Worm (Caenorhabditis elegans) whole organism, L4 larva: ENCODE data around the gene del-9.

Source experiments
- D1046.2 ChIP-seq: fragments of 200-800 bp; sonication (Bioruptor generic); IDR thresholded peaks from 2 replicates; pipeline ENCODE4 v1.3.6; 2022; ENCODE audit warnings: missing genetic modification characterization, missing compliant biosample characterization
- F26F4.8 ChIP-seq: fragments of 200-800 bp; sonication (Bioruptor generic); conservative IDR thresholded peaks from 2 replicates; pipeline ENCODE4 v1.3.6; 2022; ENCODE audit warnings: missing genetic modification characterization, missing compliant biosample characterization
- F37D6.2 ChIP-seq: sonication (generic microtip); optimal IDR thresholded peaks from 2 replicates; lab custom pipeline; 2016; ENCODE audit warnings: mild to moderate bottlenecking, missing genetic modification characterization, missing compliant biosample characterization
- R02D3.7 ChIP-seq: fragments of 150-350 bp; sonication (generic microtip); optimal IDR thresholded peaks from 3 replicates; lab custom pipeline; 2014; ENCODE audit warnings: missing biosample characterization, missing genetic modification characterization
- T20F7.1 ChIP-seq: fragments of 200-800 bp; sonication (Bioruptor generic); optimal IDR thresholded peaks from 2 replicates; lab custom pipeline; 2018; ENCODE audit warnings: mild to moderate bottlenecking, missing genetic modification characterization, missing compliant biosample characterization
- ZK337.2 ChIP-seq: fragments of 200-800 bp; sonication (Bioruptor generic); IDR thresholded peaks from 2 replicates; pipeline ENCODE4 v1.3.6; 2022; ENCODE audit warnings: missing genetic modification reagents, missing genetic modification characterization, missing compliant biosample characterization
- ZK546.5 ChIP-seq, 2 experiments: sonication (generic microtip); optimal IDR thresholded peaks; 2 replicates each; lab custom pipeline; 2017; ENCODE audit warnings: missing biosample characterization in 2 of 2, missing genetic modification characterization in 2 of 2
- arid-1 ChIP-seq: fragments of 200-800 bp; sonication (Bioruptor generic); conservative IDR thresholded peaks from 2 replicates; pipeline ENCODE4 v1.3.6; 2022; ENCODE audit warnings: missing genetic modification reagents, missing genetic modification characterization, missing compliant biosample characterization
- ceh-28 ChIP-seq: fragments of 150-350 bp; optimal IDR thresholded peaks from 2 replicates; lab custom pipeline; 2014; ENCODE audit warnings: missing biosample characterization, missing genetic modification reagents, missing genetic modification characterization
- ceh-82 ChIP-seq: sonication (generic microtip); optimal IDR thresholded peaks from 2 replicates; lab custom pipeline; 2017; ENCODE audit warnings: missing biosample characterization, missing genetic modification characterization
- daf-12 ChIP-seq: fragments of 150-350 bp; optimal IDR thresholded peaks from 2 replicates; lab custom pipeline; 2014; ENCODE audit warnings: missing biosample characterization, missing genetic modification reagents, missing genetic modification characterization
- daf-8 ChIP-seq: fragments of 200-800 bp; sonication (Bioruptor generic); IDR thresholded peaks from 2 replicates; pipeline ENCODE4 v1.3.6; 2022; ENCODE audit warnings: missing genetic modification characterization, missing compliant biosample characterization
- dmd-6 ChIP-seq: fragments of 200-800 bp; sonication (Bioruptor generic); IDR thresholded peaks from 2 replicates; pipeline ENCODE4 v1.3.6; 2022; ENCODE audit warnings: missing genetic modification reagents, missing genetic modification characterization, missing compliant biosample characterization
- dve-1 ChIP-seq: sonication (generic microtip); optimal IDR thresholded peaks from 2 replicates; lab custom pipeline; 2017; ENCODE audit warnings: antibody characterized with exemption, mild to moderate bottlenecking, missing genetic modification characterization, missing compliant biosample characterization; ENCODE audit not compliant: insufficient read depth
- egl-27 ChIP-seq: sonication (generic microtip); optimal IDR thresholded peaks from 3 replicates; lab custom pipeline; 2017; ENCODE audit warnings: missing biosample characterization, missing genetic modification reagents, missing genetic modification characterization
- hlh-11 ChIP-seq: fragments of 200-800 bp; sonication (Bioruptor generic); optimal IDR thresholded peaks from 2 replicates; lab custom pipeline; 2018; ENCODE audit warnings: mild to moderate bottlenecking, missing genetic modification characterization, missing compliant biosample characterization
- lsy-2 ChIP-seq, 2 experiments: fragments of 150-350 bp in 1 of 2; sonication (generic microtip) in 1 of 2; optimal IDR thresholded peaks; 2 replicates each; lab custom pipeline; 2014 to 2017; ENCODE audit warnings: missing biosample characterization in 2 of 2, missing genetic modification characterization in 2 of 2
- madf-5 ChIP-seq, 2 experiments: fragments of 200-800 bp; sonication (Bioruptor generic); IDR thresholded peaks; 2 replicates each; pipeline ENCODE4 v1.3.6; 2022; ENCODE audit warnings: missing compliant biosample characterization in 2 of 2, missing genetic modification characterization in 2 of 2
- nhr-237 ChIP-seq: sonication (generic microtip); optimal IDR thresholded peaks from 2 replicates; lab custom pipeline; 2017; ENCODE audit warnings: missing biosample characterization, missing genetic modification characterization
- nhr-28 ChIP-seq: fragments of 150-350 bp; optimal IDR thresholded peaks from 2 replicates; lab custom pipeline; 2014; ENCODE audit warnings: missing biosample characterization, missing genetic modification characterization
- sdz-12 ChIP-seq: fragments of 200-800 bp; sonication (Bioruptor generic); optimal IDR thresholded peaks from 2 replicates; lab custom pipeline; 2018; ENCODE audit warnings: mild to moderate bottlenecking, missing genetic modification characterization, missing compliant biosample characterization
- spr-3 ChIP-seq: fragments of 200-800 bp; sonication (Bioruptor generic); optimal IDR thresholded peaks from 2 replicates; lab custom pipeline; 2018; ENCODE audit warnings: mild to moderate bottlenecking, missing genetic modification characterization, missing compliant biosample characterization
- tra-1 ChIP-seq: fragments of 200-800 bp; sonication (Bioruptor generic); IDR thresholded peaks from 2 replicates; pipeline ENCODE4 v1.3.6; 2022; ENCODE audit warnings: missing genetic modification reagents, missing genetic modification characterization, missing compliant biosample characterization
- zag-1 ChIP-seq: fragments of 150-350 bp; optimal IDR thresholded peaks from 2 replicates; lab custom pipeline; 2014; ENCODE audit warnings: missing biosample characterization, missing genetic modification characterization
- zfp-3 ChIP-seq: fragments of 200-800 bp; sonication (Bioruptor generic); conservative IDR thresholded peaks from 2 replicates; pipeline ENCODE4 v1.3.6; 2022; ENCODE audit warnings: missing genetic modification reagents, missing genetic modification characterization, missing compliant biosample characterization

del-9 gene

ce11 chrX:3572490-3572889, 44.6 kb downstream of the del-9 start, which contains the start of gene vit-3:
vit-3 (minus strand) TSS chrX:3572549.
- TF ChIP-seq sdz-12, result no peak
- peak; percentile 0 for TF ChIP-seq T20F7.1 (GFP tag; lab: Kevin White, UChicago)
- no peak for TF ChIP-seq daf-8
- no peak for TF ChIP-seq nhr-28 (tag; lab: Kevin White, UChicago)
- TF ChIP-seq tra-1 (GFP tag; lab: Robert Waterston, UW), result peak; percentile 96
- no peak for TF ChIP-seq spr-3 (GFP tag; lab: Kevin White, UChicago)
- TF ChIP-seq D1046.2 (GFP tag; lab: Robert Waterston, UW), result no peak
- TF ChIP-seq egl-27 (tag; lab: Kevin White, UChicago), result no peak
- no peak for TF ChIP-seq ZK337.2 (GFP tag; lab: Robert Waterston, UW)
- TF ChIP-seq dve-1 (tag; lab: Kevin White, UChicago), result no peak
- TF ChIP-seq dmd-6 (GFP tag; lab: Robert Waterston, UW), result peak; percentile 97

DNA sequence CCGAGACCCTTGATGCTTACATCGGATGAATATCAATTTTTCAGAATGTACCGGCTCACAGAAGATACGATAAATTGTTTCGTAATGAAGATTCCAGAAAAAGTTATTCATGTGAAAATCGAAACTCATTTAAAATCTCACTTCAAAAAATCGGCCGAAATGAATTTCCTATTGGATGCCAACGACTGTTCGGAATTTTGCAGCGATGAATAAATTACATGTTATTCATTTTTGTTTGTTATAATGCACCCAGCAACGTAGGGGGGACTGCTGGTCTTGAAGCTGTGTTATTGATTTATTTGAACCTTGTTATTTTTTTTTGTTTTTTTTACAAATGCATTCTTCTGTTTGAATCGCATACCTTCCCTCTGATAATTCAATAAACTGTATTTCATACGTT, 50.3 kb downstream of the del-9 start:
- TF ChIP-seq zfp-3 (GFP tag; lab: Robert Waterston, UW), result peak; percentile 77
- no peak for TF ChIP-seq ceh-28 (tag; lab: Kevin White, UChicago)
- TF ChIP-seq, all 104 proteins: peak for 1

ce11 chrX:3563903-3564302, 53.2 kb downstream of the del-9 start, which contains the start of gene vit-4:
vit-4 (minus strand) TSS chrX:3563965.
- no peak for TF ChIP-seq zag-1
- peak; percentile 93 for TF ChIP-seq dmd-6 (GFP tag; lab: Robert Waterston, UW)
- TF ChIP-seq ZK546.5 (tag; optimal IDR thresholded peaks at IDR 0.05; lab: Kevin White, UChicago), result no peak
- TF ChIP-seq lsy-2 (tag; optimal IDR thresholded peaks at IDR 0.05; lab: Kevin White, UChicago), result no peak
- no peak for TF ChIP-seq F26F4.8 (GFP tag; lab: Robert Waterston, UW)
- no peak for TF ChIP-seq R02D3.7
- TF ChIP-seq hlh-11, result no peak
- TF ChIP-seq daf-12 (tag; lab: Kevin White, UChicago), result no peak
- no peak for TF ChIP-seq ceh-82
- TF ChIP-seq arid-1 (GFP tag; lab: Robert Waterston, UW), result no peak
- TF ChIP-seq F37D6.2 (tag; lab: Kevin White, UChicago), result no peak
- TF ChIP-seq tra-1 (GFP tag; lab: Robert Waterston, UW), result peak; percentile 77; the same call in 1 of the 2 replicates
- no peak for TF ChIP-seq nhr-237 (tag; lab: Kevin White, UChicago)
- TF ChIP-seq madf-5 (GFP tag; IDR thresholded peaks at IDR 0.05; lab: Robert Waterston, UW), result no peak
